Fruit fly (Drosophila melanogaster) whole organism, embryonic: ENCODE data around the gene LysB.

ENCODE experiments used
- Atf-2 ChIP-seq: fragments of 200-800 bp; sonication (Bioruptor generic); optimal IDR thresholded peaks from 2 replicates; lab custom pipeline; 2016; ENCODE audit warnings: missing biosample characterization, missing genetic modification characterization
- CG12071 ChIP-seq: fragments of 200-800 bp; sonication (Bioruptor generic); optimal IDR thresholded peaks from 3 replicates; lab custom pipeline; 2018; ENCODE audit warnings: missing biosample characterization, mild to moderate bottlenecking, missing genetic modification characterization
- CG12236 ChIP-seq: fragments of 200-800 bp; sonication (Bioruptor generic); optimal IDR thresholded peaks from 2 replicates; lab custom pipeline; 2016; ENCODE audit warnings: missing biosample characterization, missing genetic modification characterization
- CG12299 ChIP-seq: fragments of 200-800 bp; sonication (Bioruptor generic); optimal IDR thresholded peaks from 2 replicates; lab custom pipeline; 2018; ENCODE audit warnings: missing biosample characterization, mild to moderate bottlenecking, missing genetic modification characterization
- CG12769 ChIP-seq: fragments of 200-800 bp; sonication (Bioruptor generic); optimal IDR thresholded peaks from 2 replicates; lab custom pipeline; 2019; ENCODE audit warnings: missing biosample characterization, mild to moderate bottlenecking, missing genetic modification characterization, moderate library complexity
- CG14860 ChIP-seq: fragments of 200-800 bp; sonication (Bioruptor generic); IDR thresholded peaks from 3 replicates; pipeline ENCODE4 v1.3.6; 2022; ENCODE audit warnings: missing biosample characterization, missing genetic modification characterization; ENCODE audit not compliant: partially characterized antibody
- CG15601 ChIP-seq: fragments of 200-800 bp; sonication (Bioruptor generic); optimal IDR thresholded peaks from 3 replicates; lab custom pipeline; 2019; ENCODE audit warnings: missing biosample characterization, mild to moderate bottlenecking, missing genetic modification characterization, moderate library complexity
- CG17568 ChIP-seq: fragments of 200-800 bp; sonication (Bioruptor generic); optimal IDR thresholded peaks from 2 replicates; lab custom pipeline; 2018; ENCODE audit warnings: missing biosample characterization, mild to moderate bottlenecking, missing genetic modification characterization, moderate library complexity
- CG17612 ChIP-seq: fragments of 200-800 bp; sonication (Bioruptor generic); IDR thresholded peaks from 2 replicates; pipeline ENCODE4 v1.3.6; 2022; ENCODE audit warnings: missing biosample characterization, missing genetic modification characterization
- CG31224 ChIP-seq: fragments of 200-800 bp; sonication (Bioruptor generic); IDR thresholded peaks from 2 replicates; pipeline ENCODE4 v1.3.6; 2022; ENCODE audit warnings: missing biosample characterization, missing genetic modification characterization
- CG3163 ChIP-seq: fragments of 200-800 bp; sonication (Bioruptor generic); optimal IDR thresholded peaks from 3 replicates; lab custom pipeline; 2016; ENCODE audit warnings: missing biosample characterization, missing genetic modification characterization
- CG32532 ChIP-seq: fragments of 200-800 bp; sonication (Bioruptor generic); IDR thresholded peaks from 2 replicates; pipeline ENCODE4 v1.3.6; 2022; ENCODE audit warnings: missing biosample characterization, missing genetic modification characterization
- CG3281 ChIP-seq: fragments of 200-800 bp; sonication (Bioruptor generic); optimal IDR thresholded peaks from 3 replicates; lab custom pipeline; 2017; ENCODE audit warnings: missing biosample characterization, mild to moderate bottlenecking, missing genetic modification characterization
- CG3838 ChIP-seq: fragments of 200-800 bp; sonication (Bioruptor generic); optimal IDR thresholded peaks from 3 replicates; lab custom pipeline; 2016; ENCODE audit warnings: missing biosample characterization, missing genetic modification characterization
- CG6272 ChIP-seq: fragments of 200-800 bp; sonication (Bioruptor generic); IDR thresholded peaks from 2 replicates; pipeline ENCODE4 v1.3.6; 2022; ENCODE audit warnings: missing biosample characterization, missing genetic modification characterization
- D19A ChIP-seq: fragments of 200-800 bp; optimal IDR thresholded peaks from 3 replicates; lab custom pipeline; 2019; ENCODE audit warnings: missing biosample characterization, mild to moderate bottlenecking, missing genetic modification characterization, moderate library complexity
- Dip3 ChIP-seq: fragments of 200-800 bp; sonication (Bioruptor generic); optimal IDR thresholded peaks from 3 replicates; lab custom pipeline; 2016; ENCODE audit warnings: missing biosample characterization, missing genetic modification characterization
- Dll ChIP-seq: fragments of 200-800 bp; sonication (Bioruptor generic); IDR thresholded peaks from 4 replicates; pipeline ENCODE4 v1.3.6; 2022; ENCODE audit warnings: missing biosample characterization, missing genetic modification characterization; ENCODE audit not compliant: partially characterized antibody
- Jarid2 ChIP-seq: fragments of 200-800 bp; sonication (Bioruptor generic); optimal IDR thresholded peaks from 3 replicates; lab custom pipeline; 2017; ENCODE audit warnings: mild to moderate bottlenecking, missing biosample characterization, missing genetic modification reagents, missing genetic modification characterization
- Med ChIP-seq: fragments of 200-800 bp; sonication (Bioruptor generic); peaks from one replicate; lab custom pipeline; 2016; ENCODE audit warnings: missing biosample characterization, missing genetic modification characterization, mild to moderate bottlenecking, inconsistent platforms, moderate library complexity
- Oaz ChIP-seq: fragments of 200-800 bp; sonication (Bioruptor generic); IDR thresholded peaks from 2 replicates; pipeline ENCODE4 v1.3.6; 2022; ENCODE audit warnings: missing biosample characterization, missing genetic modification characterization
- Opbp ChIP-seq: fragments of 200-800 bp; sonication (Bioruptor generic); IDR thresholded peaks from 3 replicates; pipeline ENCODE4 v1.3.6; 2022; ENCODE audit warnings: missing biosample characterization, missing genetic modification characterization; ENCODE audit not compliant: partially characterized antibody
- Sox102F ChIP-seq: fragments of 200-800 bp; sonication (Bioruptor generic); optimal IDR thresholded peaks from 2 replicates; lab custom pipeline; 2018; ENCODE audit warnings: missing biosample characterization, mild to moderate bottlenecking, missing genetic modification characterization, moderate library complexity
- ap ChIP-seq: fragments of 200-800 bp; sonication (Bioruptor generic); IDR thresholded peaks from 2 replicates; pipeline ENCODE4 v1.3.6; 2022; ENCODE audit warnings: missing biosample characterization, missing genetic modification characterization
- bbx ChIP-seq: fragments of 200-800 bp; sonication (Bioruptor generic); IDR thresholded peaks from 2 replicates; pipeline ENCODE4 v1.3.6; 2022; ENCODE audit warnings: missing biosample characterization, missing genetic modification characterization; ENCODE audit not compliant: partially characterized antibody
- bcd ChIP-seq: fragments of 200-800 bp; sonication (Bioruptor generic); optimal IDR thresholded peaks from 2 replicates; lab custom pipeline; 2017; ENCODE audit warnings: missing biosample characterization, mild to moderate bottlenecking, missing genetic modification characterization
- crol ChIP-seq: fragments of 200-800 bp; sonication (Bioruptor generic); IDR thresholded peaks from 2 replicates; pipeline ENCODE4 v1.3.6; 2022; ENCODE audit warnings: missing biosample characterization, missing genetic modification characterization
- dysf ChIP-seq: fragments of 200-800 bp; sonication (Bioruptor generic); IDR thresholded peaks from 3 replicates; pipeline ENCODE4 v1.3.6; 2022; ENCODE audit warnings: missing biosample characterization, missing genetic modification characterization
- exex ChIP-seq: fragments of 200-800 bp; sonication (Bioruptor generic); optimal IDR thresholded peaks from 4 replicates; lab custom pipeline; 2018; ENCODE audit warnings: missing biosample characterization, mild to moderate bottlenecking, missing genetic modification characterization, moderate library complexity
- eyg ChIP-seq: fragments of 200-800 bp; sonication (Bioruptor generic); optimal IDR thresholded peaks from 3 replicates; lab custom pipeline; 2016; ENCODE audit warnings: missing biosample characterization, missing genetic modification characterization
- gsb-n ChIP-seq: fragments of 200-800 bp; sonication (Bioruptor generic); optimal IDR thresholded peaks from 3 replicates; lab custom pipeline; 2018; ENCODE audit warnings: missing biosample characterization, mild to moderate bottlenecking, missing genetic modification characterization
- gt ChIP-seq: fragments of 200-800 bp; sonication (Bioruptor generic); IDR thresholded peaks from 2 replicates; pipeline ENCODE4 v1.3.6; 2022; ENCODE audit warnings: missing biosample characterization, missing genetic modification characterization
- her ChIP-seq: fragments of 200-800 bp; sonication (Bioruptor generic); optimal IDR thresholded peaks from 2 replicates; lab custom pipeline; 2016; ENCODE audit warnings: missing biosample characterization, missing genetic modification characterization
- kni ChIP-seq: fragments of 200-800 bp; sonication (Bioruptor generic); optimal IDR thresholded peaks from 3 replicates; lab custom pipeline; 2017; ENCODE audit warnings: mild to moderate bottlenecking, missing biosample characterization, missing genetic modification reagents, missing genetic modification characterization
- lab ChIP-seq: fragments of 200-800 bp; sonication (Bioruptor generic); optimal IDR thresholded peaks from 3 replicates; lab custom pipeline; 2017; ENCODE audit warnings: missing biosample characterization, missing genetic modification characterization, mild to moderate bottlenecking, moderate library complexity, missing genetic modification reagents
- lmd ChIP-seq: fragments of 200-800 bp; sonication (Bioruptor generic); IDR thresholded peaks from 2 replicates; pipeline ENCODE4 v1.3.6; 2022; ENCODE audit warnings: missing biosample characterization, missing genetic modification characterization
- luna ChIP-seq: fragments of 200-800 bp; sonication (Bioruptor generic); optimal IDR thresholded peaks from 2 replicates; lab custom pipeline; 2016; ENCODE audit warnings: missing biosample characterization, missing genetic modification characterization
- nerfin-1 ChIP-seq: fragments of 200-800 bp; sonication (Bioruptor generic); optimal IDR thresholded peaks from 3 replicates; lab custom pipeline; 2019; ENCODE audit warnings: missing biosample characterization, mild to moderate bottlenecking, missing genetic modification characterization, moderate library complexity
- otp ChIP-seq: fragments of 200-800 bp; sonication (Bioruptor generic); IDR thresholded peaks from 3 replicates; pipeline ENCODE4, ENCODE4 v1.3.6; 2022; ENCODE audit warnings: missing biosample characterization, missing genetic modification characterization
- pan ChIP-seq, 4 experiments: fragments of >200 bp in 3 of 4; fragments of 200-800 bp in 1 of 4; sonication (Bioruptor generic) in 1 of 4; optimal IDR thresholded peaks in 3 of 4; IDR thresholded peaks in 1 of 4; 2 replicates each; pipeline versions ENCODE4 v1.3.6 to Lab custom; 2017 to 2022; ENCODE audit warnings: missing biosample characterization in 2 of 4, missing genetic modification characterization in 2 of 4, mixed read lengths in 1 of 4
- phol ChIP-seq: fragments of 200-800 bp; sonication (Bioruptor generic); optimal IDR thresholded peaks from 3 replicates; lab custom pipeline; 2018; ENCODE audit warnings: missing biosample characterization, mild to moderate bottlenecking, missing genetic modification characterization, moderate library complexity
- sim ChIP-seq: fragments of 200-800 bp; sonication (Bioruptor generic); IDR thresholded peaks from 2 replicates; pipeline ENCODE4 v1.3.6; 2022; ENCODE audit warnings: missing biosample characterization, missing genetic modification characterization
- sqz ChIP-seq: fragments of 200-800 bp; sonication (Bioruptor generic); optimal IDR thresholded peaks from 3 replicates; lab custom pipeline; 2018; ENCODE audit warnings: missing biosample characterization, mild to moderate bottlenecking, missing genetic modification characterization
- vvl ChIP-seq: fragments of 200-800 bp; sonication (Bioruptor generic); IDR thresholded peaks from 2 replicates; pipeline ENCODE4 v1.3.6; 2022; ENCODE audit warnings: missing biosample characterization, missing genetic modification characterization
- wek ChIP-seq: fragments of 200-800 bp; sonication (Bioruptor generic); optimal IDR thresholded peaks from 3 replicates; lab custom pipeline; 2018; ENCODE audit warnings: missing biosample characterization, mild to moderate bottlenecking, missing genetic modification characterization, moderate library complexity
- wor ChIP-seq: fragments of 200-800 bp; sonication (Bioruptor generic); IDR thresholded peaks from 2 replicates; pipeline ENCODE4 v1.3.6; 2022; ENCODE audit warnings: missing biosample characterization, missing genetic modification characterization
- yki ChIP-seq: fragments of >200 bp; optimal IDR thresholded peaks from 3 replicates; lab custom pipeline; 2018

The LysB gene

DNA sequence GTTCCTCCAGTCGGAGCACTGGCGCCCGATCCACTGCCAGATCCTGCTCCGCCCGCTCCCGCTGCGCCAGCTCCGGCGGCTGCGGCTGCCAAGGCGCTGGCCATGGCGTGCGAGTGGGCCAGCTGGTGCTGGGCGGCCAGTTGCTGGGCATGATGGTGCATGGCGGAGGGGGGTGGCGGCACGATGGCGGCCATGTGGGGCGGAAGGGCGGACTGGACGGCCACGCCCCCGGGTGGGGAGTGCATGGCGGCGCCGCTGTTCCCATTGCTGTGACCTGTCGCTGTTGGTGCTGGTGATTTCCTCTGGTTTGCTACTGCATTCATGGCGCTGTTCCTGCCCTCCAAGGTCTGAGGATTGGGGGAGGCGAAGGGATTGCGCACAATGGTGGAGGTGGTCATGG, 34.3 kb upstream of the LysB start (continued):
- no peak for TF ChIP-seq Dip3
- peak; percentile 32 for TF ChIP-seq Med
- TF ChIP-seq CG6272 (GFP tag; lab: Robert Waterston, UW), result 0 out of 2 replicates have a peak, but pooled peaks have one; percentile 16
- 0 out of 3 replicates have a peak, but pooled peaks have one; percentile 16 for TF ChIP-seq Opbp

dm6 chr3L:1176515-1176914, 30.7 kb upstream of the LysB start:
- TF ChIP-seq vvl, result 0 out of 2 replicates have a peak, but pooled peaks have one; percentile 6
- TF ChIP-seq dysf (GFP tag; lab: Robert Waterston, UW), result 0 out of 3 replicates have a peak, but pooled peaks have one; percentile 24
- TF ChIP-seq pan (optimal IDR thresholded peaks at IDR 0.05; lab: Kevin White, UChicago), result no peak
- peak in 1 of 2 experiments; percentile 25 for TF ChIP-seq pan (GFP tag; optimal IDR thresholded peaks at IDR 0.05 in 1 of 2, IDR thresholded peaks at IDR 0.05 in 1 of 2)
- TF ChIP-seq kni (GFP tag; lab: Kevin White, UChicago), result no peak
- peak; percentile 89 for TF ChIP-seq CG31224 (GFP tag; lab: Robert Waterston, UW)

dm6 chr3L:1177085-1177484, 30.1 kb upstream of the LysB start, which contains the start of gene bab2:
Gene bab2 (minus strand): TSS chr3L:1177276.
- TF ChIP-seq gsb-n (tag; lab: Kevin White, UChicago) (peak; percentile 33), D19A (tag; lab: Kevin White, UChicago) (peak; percentile 33), CG15601 (peak; percentile 90), phol (tag; lab: Kevin White, UChicago) (no peak), wor (GFP tag; lab: Robert Waterston, UW) (no peak), crol (peak; percentile 73), Atf-2 (no peak), lab (GFP tag; lab: Kevin White, UChicago) (peak; percentile 2), CG3281 (no peak), CG32532 (peak; percentile 10; the same call in 1 of the 2 replicates), Oaz (GFP tag; lab: Robert Waterston, UW) (no peak), wek (peak; percentile 38), gt (GFP tag; lab: Robert Waterston, UW) (no peak), CG12299 (no peak), Dll (GFP tag; lab: Robert Waterston, UW) (0 out of 4 replicates have a peak, but pooled peaks have one; percentile 39), otp (GFP tag; lab: Robert Waterston, UW) (peak; percentile 62; the same call in 2 of the 3 replicates), CG12071 (GFP tag; lab: Kevin White, UChicago) (peak; percentile 37), CG17612 (GFP tag; lab: Robert Waterston, UW) (no peak), vvl (peak; percentile 67), nerfin-1 (tag; lab: Kevin White, UChicago) (peak; percentile 24), exex (no peak), CG12236 (GFP tag; lab: Kevin White, UChicago) (peak; percentile 3), sqz (no peak), Jarid2 (GFP tag; lab: Kevin White, UChicago) (peak; percentile 100), lmd (GFP tag; lab: Robert Waterston, UW) (no peak), CG3163 (GFP tag; lab: Kevin White, UChicago) (peak; percentile 95), CG12769 (tag; lab: Kevin White, UChicago) (peak; percentile 37), Sox102F (GFP tag; lab: Kevin White, UChicago) (no peak), her (peak; percentile 29), eyg (GFP tag; lab: Kevin White, UChicago) (no peak), yki (lab: Kevin White, UChicago) (peak; percentile 54), CG14860 (GFP tag; lab: Robert Waterston, UW) (no peak), sim (GFP tag; lab: Robert Waterston, UW) (0 out of 2 replicates have a peak, but pooled peaks have one; percentile 9), CG3838 (GFP tag; lab: Kevin White, UChicago) (peak; percentile 73), ap (GFP tag; lab: Robert Waterston, UW) (no peak), bcd (GFP tag; lab: Kevin White, UChicago) (no peak), bbx (GFP tag; lab: Robert Waterston, UW) (peak; percentile 77), luna (no peak), CG17568 (peak; percentile 3)
